Worm (Caenorhabditis elegans): ENCODE measurements around the gene K09E2.2.

ce11 chrX:8660319-8660718 lies 12.5 kb upstream of the K09E2.2 start, which contains the start of gene rig-1:
- TF ChIP-seq elt-3 (tag; optimal IDR thresholded peaks at IDR 0.05): no peak
- TF ChIP-seq ces-1 (GFP tag; optimal IDR thresholded peaks at IDR 0.05): no peak
- no peak for TF ChIP-seq snpc-4 (tag; optimal IDR thresholded peaks at IDR 0.05)
- no peak for TF ChIP-seq unc-120 (tag; optimal IDR thresholded peaks at IDR 0.05; ENCODE audit: poor library complexity, severe bottlenecking)
- TF ChIP-seq bed-3 (GFP tag; optimal IDR thresholded peaks at IDR 0.05): no peak
- TF ChIP-seq nhr-12 (tag; optimal IDR thresholded peaks at IDR 0.05): no peak
- TF ChIP-seq pha-4 (tag; optimal IDR thresholded peaks at IDR 0.05): no peak
- no peak for TF ChIP-seq mep-1 (tag; optimal IDR thresholded peaks at IDR 0.05)
- TF ChIP-seq lsy-2 (tag; optimal IDR thresholded peaks at IDR 0.05): no peak
- TF ChIP-seq nhr-28 (tag; optimal IDR thresholded peaks at IDR 0.05): no peak
- TF ChIP-seq unc-62 (GFP tag; optimal IDR thresholded peaks at IDR 0.05): no peak
- TF ChIP-seq lin-13 (tag; optimal IDR thresholded peaks at IDR 0.05): no peak
